Fruit fly (Drosophila melanogaster): ENCODE results near the gene Gp93.
A peak's percentile ranks its signal among the peaks of the same experiment; 100 is the strongest.

Gene Gp93

dm6 chr3R:27926738-27927215, 21.7 kb upstream of the Gp93 start (continued):
- no peak for TF ChIP-seq onecut (GFP tag; IDR thresholded peaks at IDR 0.05)
- TF ChIP-seq Fer3 (tag; optimal IDR thresholded peaks at IDR 0.05) = no peak
- no peak for TF ChIP-seq CG32767 (GFP tag; IDR thresholded peaks at IDR 0.05)
- no peak for TF ChIP-seq MESR4 (GFP tag; optimal IDR thresholded peaks at IDR 0.05)
- peak; percentile 79 for TF ChIP-seq kah (GFP tag; optimal IDR thresholded peaks at IDR 0.05)
- peak; percentile 70 for TF ChIP-seq Ets65A (GFP tag)
- TF ChIP-seq CG13624 (GFP tag; optimal IDR thresholded peaks at IDR 0.05) = no peak
- TF ChIP-seq z (GFP tag; IDR thresholded peaks at IDR 0.05) = no peak
- no peak for TF ChIP-seq CG15073 (GFP tag; optimal IDR thresholded peaks at IDR 0.05)
- TF ChIP-seq zfh1 (GFP tag; IDR thresholded peaks at IDR 0.05) = 0 out of 3 replicates have a peak, but pooled peaks have one; percentile 44
- TF ChIP-seq CG7963 (GFP tag; IDR thresholded peaks at IDR 0.05; ENCODE audit: partially characterized antibody) = no peak
- TF ChIP-seq bab2 (GFP tag; optimal IDR thresholded peaks at IDR 0.05) = no peak
- no peak for TF ChIP-seq CG7786 (GFP tag; optimal IDR thresholded peaks at IDR 0.05)
- TF ChIP-seq nerfin-1 (tag; optimal IDR thresholded peaks at IDR 0.05) = no peak
- TF ChIP-seq crol (GFP tag; IDR thresholded peaks at IDR 0.05) = peak; percentile 53; the same call in 1 of the 2 replicates
- TF ChIP-seq wdn (GFP tag; IDR thresholded peaks at IDR 0.05) = 0 out of 2 replicates have a peak, but pooled peaks have one; percentile 17
- TF ChIP-seq CG7839 (tag; optimal IDR thresholded peaks at IDR 0.05) = no peak
- no peak for TF ChIP-seq Mad (GFP tag; optimal IDR thresholded peaks at IDR 0.05)
- no peak for TF ChIP-seq Bgb (GFP tag; IDR thresholded peaks at IDR 0.05; ENCODE audit: partially characterized antibody)
- no peak for TF ChIP-seq Hand (GFP tag; optimal IDR thresholded peaks at IDR 0.05)
- 0 out of 2 replicates have a peak, but pooled peaks have one; percentile 7 for TF ChIP-seq slbo (GFP tag; IDR thresholded peaks at IDR 0.05)
- TF ChIP-seq CG8089 (GFP tag; optimal IDR thresholded peaks at IDR 0.05) = no peak
- TF ChIP-seq Lpt (GFP tag; optimal IDR thresholded peaks at IDR 0.05) = no peak

- no peak for TF ChIP-seq chinmo (GFP tag; IDR thresholded peaks at IDR 0.05; ENCODE audit: partially characterized antibody)
- no peak for TF ChIP-seq CG10366 (GFP tag; IDR thresholded peaks at IDR 0.05)
- TF ChIP-seq Myb (GFP tag; optimal IDR thresholded peaks at IDR 0.05) = peak; percentile 67
- no peak for TF ChIP-seq Poxn (GFP tag; IDR thresholded peaks at IDR 0.05)
- TF ChIP-seq ewg (GFP tag; optimal IDR thresholded peaks at IDR 0.05) = no peak
- TF ChIP-seq knrl (GFP tag; IDR thresholded peaks at IDR 0.05; ENCODE audit: partially characterized antibody) = no peak
- no peak for TF ChIP-seq CG14860 (GFP tag; IDR thresholded peaks at IDR 0.05; ENCODE audit: partially characterized antibody)
- no peak for TF ChIP-seq fd3F (GFP tag; optimal IDR thresholded peaks at IDR 0.05)
- peak; percentile 54 for TF ChIP-seq Med (GFP tag)
- no peak for TF ChIP-seq Optix (GFP tag; IDR thresholded peaks at IDR 0.05)
- no peak for TF ChIP-seq unpg (GFP tag; optimal IDR thresholded peaks at IDR 0.05)
- no peak for TF ChIP-seq sd (tag; optimal IDR thresholded peaks at IDR 0.05)
- TF ChIP-seq row (GFP tag; IDR thresholded peaks at IDR 0.05) = peak; percentile 51
- peak; percentile 67 for TF ChIP-seq grau (tag; optimal IDR thresholded peaks at IDR 0.05)
- TF ChIP-seq trem (tag; optimal IDR thresholded peaks at IDR 0.05) = peak; percentile 6
- TF ChIP-seq CG11398 (GFP tag; optimal IDR thresholded peaks at IDR 0.05) = no peak
- TF ChIP-seq D19B (GFP tag; optimal IDR thresholded peaks at IDR 0.05) = no peak
- TF ChIP-seq slou (GFP tag; optimal IDR thresholded peaks at IDR 0.05) = no peak
- no peak for TF ChIP-seq yki (optimal IDR thresholded peaks at IDR 0.05)
- TF ChIP-seq vnd (GFP tag; IDR thresholded peaks at IDR 0.05; ENCODE audit: partially characterized antibody) = no peak
- no peak for TF ChIP-seq CG3726 (GFP tag; IDR thresholded peaks at IDR 0.05)
- no peak for TF ChIP-seq sens (GFP tag)
- no peak for TF ChIP-seq repo (GFP tag; optimal IDR thresholded peaks at IDR 0.05)
- no peak for TF ChIP-seq CG7987 (GFP tag; optimal IDR thresholded peaks at IDR 0.05)
- no peak for TF ChIP-seq CG16815 (GFP tag; optimal IDR thresholded peaks at IDR 0.05)
- TF ChIP-seq BEAF-32 (GFP tag; optimal IDR thresholded peaks at IDR 0.05) = no peak
- no peak for TF ChIP-seq vfl (GFP tag; optimal IDR thresholded peaks at IDR 0.05)
- TF ChIP-seq gem (tag; optimal IDR thresholded peaks at IDR 0.05) = no peak
- TF ChIP-seq Dll (GFP tag; IDR thresholded peaks at IDR 0.05; ENCODE audit: partially characterized antibody) = no peak
Observed at dm6 chr3R:27928140-27928539, 20.4 kb upstream of the Gp93 start, which contains the start of gene nenya. Gene nenya, minus strand, starts transcription at chr3R:27928174.

Data from whole organism, embryonic.